Worm (Caenorhabditis elegans) whole organism, early embryonic: ENCODE measurements around the gene Y71H2B.2.

Experiments
- B0310.2 ChIP-seq: sonication (generic microtip); optimal IDR thresholded peaks from 2 replicates; lab custom pipeline; 2016; ENCODE audit warnings: mild to moderate bottlenecking, missing genetic modification characterization, missing compliant biosample characterization
- F13C5.2 ChIP-seq: sonication (generic microtip); optimal IDR thresholded peaks from 2 replicates; lab custom pipeline; 2017; ENCODE audit warnings: mild to moderate bottlenecking, missing genetic modification characterization, inconsistent platforms, missing compliant biosample characterization
- ama-1 ChIP-seq: fragments of 150-350 bp; optimal IDR thresholded peaks from 2 replicates; lab custom pipeline; 2014
- ceh-13 ChIP-seq: fragments of 200-800 bp; sonication (Bioruptor generic); optimal IDR thresholded peaks from 2 replicates; lab custom pipeline; 2018; ENCODE audit warnings: mild to moderate bottlenecking, missing genetic modification characterization, missing compliant biosample characterization
- ceh-36 ChIP-seq: sonication (generic microtip); optimal IDR thresholded peaks from 2 replicates; lab custom pipeline; 2016; ENCODE audit warnings: missing genetic modification characterization, inconsistent platforms, missing compliant biosample characterization
- ets-7 ChIP-seq: sonication (generic microtip); optimal IDR thresholded peaks from 2 replicates; lab custom pipeline; 2016; ENCODE audit warnings: missing genotype, missing genetic modification characterization, missing compliant biosample characterization
- flt-1 ChIP-seq: fragments of 200-800 bp; sonication (Bioruptor generic); IDR thresholded peaks from 2 replicates; pipeline ENCODE4 v1.3.6; 2022; ENCODE audit warnings: missing genetic modification characterization, missing compliant biosample characterization
- hmbx-1 ChIP-seq: sonication (generic microtip); optimal IDR thresholded peaks from 2 replicates; lab custom pipeline; 2016; ENCODE audit warnings: mild to moderate bottlenecking, missing genetic modification characterization, missing compliant biosample characterization
- hmg-4 ChIP-seq: fragments of 200-800 bp; sonication (Bioruptor generic); optimal IDR thresholded peaks from 2 replicates; lab custom pipeline; 2018; ENCODE audit warnings: mild to moderate bottlenecking, missing genetic modification characterization, missing compliant biosample characterization
- hnd-1 ChIP-seq: sonication (generic microtip); optimal IDR thresholded peaks from 2 replicates; lab custom pipeline; 2016; ENCODE audit warnings: missing genetic modification characterization, missing compliant biosample characterization
- pes-1 ChIP-seq: fragments of 200-800 bp; sonication (Bioruptor generic); IDR thresholded peaks from 2 replicates; pipeline ENCODE4 v1.3.6; 2022; ENCODE audit warnings: missing genetic modification reagents, missing genetic modification characterization, missing compliant biosample characterization
- scrt-1 ChIP-seq: fragments of 200-800 bp; sonication (Bioruptor generic); IDR thresholded peaks from 2 replicates; pipeline ENCODE4 v1.3.6; 2022; ENCODE audit warnings: missing genetic modification characterization, missing compliant biosample characterization
- sea-1 ChIP-seq: fragments of 200-800 bp; sonication (Bioruptor generic); conservative IDR thresholded peaks from 2 replicates; pipeline ENCODE4 v1.3.6; 2022; ENCODE audit warnings: missing genetic modification characterization, missing compliant biosample characterization
- tbx-11 ChIP-seq: fragments of 200-800 bp; sonication (Bioruptor generic); IDR thresholded peaks from 2 replicates; pipeline ENCODE4 v1.3.6; 2022; ENCODE audit warnings: missing genetic modification characterization, missing compliant biosample characterization
- tbx-37 ChIP-seq: fragments of 200-800 bp; sonication (Bioruptor generic); conservative IDR thresholded peaks from 2 replicates; pipeline ENCODE4 v1.3.6; 2022; ENCODE audit warnings: missing genetic modification reagents, missing genetic modification characterization, missing compliant biosample characterization
- tra-4 ChIP-seq: sonication (generic microtip); optimal IDR thresholded peaks from 2 replicates; lab custom pipeline; 2017; ENCODE audit warnings: missing genetic modification characterization, missing compliant biosample characterization

Y71H2B.2 gene

DNA sequence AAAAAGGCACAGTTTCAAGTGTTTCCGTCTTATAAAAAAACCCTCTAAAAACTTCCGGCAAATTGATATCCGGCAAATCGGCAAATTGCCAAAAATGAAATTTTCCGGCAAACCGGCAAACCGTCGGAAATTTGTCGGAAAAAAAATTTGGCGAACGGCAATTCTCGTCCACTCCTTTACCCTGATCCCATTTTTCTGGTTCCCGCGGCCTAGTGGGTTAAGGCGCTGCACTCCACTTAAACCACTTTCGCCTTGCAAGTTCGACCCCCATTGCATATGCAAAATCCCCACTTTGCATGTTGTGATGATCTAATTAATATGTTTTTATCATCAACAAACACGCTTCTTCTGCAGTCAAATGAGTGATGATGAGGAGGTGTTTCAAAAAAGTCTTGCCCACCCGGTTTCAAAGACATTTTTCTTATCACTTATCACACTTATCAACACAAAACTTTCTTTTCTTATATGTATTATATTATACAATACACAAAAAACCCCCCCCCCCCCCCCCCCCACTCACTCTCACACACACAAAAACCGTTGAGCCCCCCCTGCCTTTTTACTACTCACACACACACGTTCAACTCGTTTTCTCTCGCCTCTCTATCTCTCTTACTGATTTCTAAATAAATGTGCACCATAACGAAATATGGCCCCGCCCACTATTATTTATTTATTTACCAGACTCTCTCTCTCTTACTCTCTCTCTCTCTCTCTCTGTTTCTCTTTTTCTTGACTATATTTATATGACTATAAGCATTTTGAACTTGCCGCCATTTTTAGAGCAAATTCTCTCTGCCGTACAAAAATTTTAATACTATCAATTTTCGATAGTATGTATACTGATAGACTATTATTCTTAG lies 30.0 kb downstream of the Y71H2B.2 start:
- TF ChIP-seq ama-1 (lab: Kevin White, UChicago), result no peak
- no peak for TF ChIP-seq B0310.2 (tag; lab: Kevin White, UChicago)
- TF ChIP-seq sea-1 (GFP tag; lab: Robert Waterston, UW), result no peak
- TF ChIP-seq ets-7, result no peak
- no peak for TF ChIP-seq F13C5.2 (tag; lab: Kevin White, UChicago)
- no peak for TF ChIP-seq tbx-37 (GFP tag; lab: Robert Waterston, UW)
- no peak for TF ChIP-seq scrt-1 (GFP tag; lab: Robert Waterston, UW)
- no peak for TF ChIP-seq tra-4 (tag; lab: Kevin White, UChicago)
- TF ChIP-seq pes-1 (GFP tag; lab: Robert Waterston, UW), result no peak
- no peak for TF ChIP-seq tbx-11
- no peak for TF ChIP-seq ceh-36 (tag; lab: Kevin White, UChicago)
- TF ChIP-seq ceh-13 (GFP tag; lab: Kevin White, UChicago), result no peak
- TF ChIP-seq flt-1 (GFP tag; lab: Robert Waterston, UW), result no peak
- no peak for TF ChIP-seq hmg-4 (GFP tag; lab: Kevin White, UChicago)

DNA sequence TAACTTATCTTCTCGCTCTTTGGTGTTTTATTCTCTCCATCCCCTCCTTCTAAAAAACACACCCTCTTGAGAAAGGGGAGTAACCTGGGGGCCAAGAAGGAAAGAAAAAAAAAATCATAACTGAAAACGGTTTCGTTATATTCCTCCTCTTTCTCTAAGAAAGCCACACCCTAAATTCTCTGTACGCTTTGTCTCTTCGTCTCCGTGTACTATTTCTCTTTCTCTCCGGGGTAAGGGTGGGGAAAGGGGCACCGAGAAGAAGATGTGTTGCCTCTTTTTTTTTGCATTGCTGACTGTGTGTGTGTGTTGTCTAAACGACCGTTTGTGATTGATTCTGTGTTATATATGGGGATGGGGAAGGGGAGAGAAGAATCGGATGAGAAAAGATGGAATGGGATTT lies 33.2 kb downstream of the Y71H2B.2 start:
- TF ChIP-seq hmg-4 (GFP tag; lab: Kevin White, UChicago) (no peak), sea-1 (GFP tag; lab: Robert Waterston, UW) (no peak), hnd-1 (tag; lab: Kevin White, UChicago) (no peak), ceh-36 (tag; lab: Kevin White, UChicago) (no peak), ceh-13 (GFP tag; lab: Kevin White, UChicago) (no peak), F13C5.2 (tag; lab: Kevin White, UChicago) (no peak), ama-1 (lab: Kevin White, UChicago) (no peak), hmbx-1 (tag; lab: Kevin White, UChicago) (no peak), scrt-1 (GFP tag; lab: Robert Waterston, UW) (no peak), ets-7 (no peak)

DNA sequence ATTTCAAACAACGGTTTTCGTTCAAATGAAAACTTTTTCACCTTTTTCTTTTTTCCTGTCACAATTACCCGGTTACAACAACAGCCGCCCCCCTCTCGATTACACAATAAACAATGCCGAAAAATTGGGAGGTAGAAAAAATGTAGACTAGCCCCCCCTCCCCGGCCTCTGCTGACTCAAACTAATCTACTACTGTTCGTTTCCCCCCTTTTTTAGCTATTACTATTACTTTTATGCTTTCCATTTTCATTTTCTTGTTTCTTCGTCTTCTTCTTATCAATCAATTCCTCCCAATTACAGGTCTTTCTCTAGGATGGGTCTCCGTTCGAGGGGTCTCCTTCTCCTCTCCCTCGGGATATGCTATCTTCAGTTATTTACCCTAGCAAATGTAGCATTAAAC lies 34.8 kb downstream of the Y71H2B.2 start, which contains the start of gene let-805:
Gene let-805, plus strand, starts transcription at position 301 of the 400 bp plus-strand sequence.
- TF ChIP-seq pes-1 (GFP tag; lab: Robert Waterston, UW), result no peak
- TF ChIP-seq hmbx-1 (tag; lab: Kevin White, UChicago), result no peak
- TF ChIP-seq flt-1 (GFP tag; lab: Robert Waterston, UW), result no peak
- TF ChIP-seq ceh-36 (tag; lab: Kevin White, UChicago), result no peak
- no peak for TF ChIP-seq B0310.2 (tag; lab: Kevin White, UChicago)

DNA sequence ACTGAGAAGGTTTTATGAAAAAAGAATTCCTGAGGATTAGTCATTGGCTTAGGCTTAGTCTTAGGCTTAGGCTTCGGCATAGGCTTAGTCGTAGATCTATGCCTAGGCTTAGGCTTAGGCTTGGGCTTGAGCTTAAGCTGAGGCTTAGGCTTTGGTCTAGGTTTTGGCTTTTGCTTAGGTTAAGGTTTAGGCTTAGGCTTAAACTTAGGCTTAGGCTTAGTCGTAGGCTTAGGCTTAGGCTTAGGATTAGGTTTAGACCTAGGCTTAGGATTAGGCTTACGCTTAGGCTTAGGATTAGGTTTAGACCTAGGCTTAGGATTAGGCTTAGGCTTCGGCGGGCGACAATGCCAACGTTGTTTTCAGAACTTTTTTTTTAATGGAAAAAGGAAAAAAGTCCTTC lies 52.5 kb downstream of the Y71H2B.2 start:
- TF ChIP-seq B0310.2 (tag; lab: Kevin White, UChicago) (no peak), tbx-37 (GFP tag; lab: Robert Waterston, UW) (no peak), sea-1 (GFP tag; lab: Robert Waterston, UW) (no peak), pes-1 (GFP tag; lab: Robert Waterston, UW) (no peak), hmg-4 (GFP tag; lab: Kevin White, UChicago) (no peak), ceh-36 (tag; lab: Kevin White, UChicago) (peak; percentile 88)

DNA sequence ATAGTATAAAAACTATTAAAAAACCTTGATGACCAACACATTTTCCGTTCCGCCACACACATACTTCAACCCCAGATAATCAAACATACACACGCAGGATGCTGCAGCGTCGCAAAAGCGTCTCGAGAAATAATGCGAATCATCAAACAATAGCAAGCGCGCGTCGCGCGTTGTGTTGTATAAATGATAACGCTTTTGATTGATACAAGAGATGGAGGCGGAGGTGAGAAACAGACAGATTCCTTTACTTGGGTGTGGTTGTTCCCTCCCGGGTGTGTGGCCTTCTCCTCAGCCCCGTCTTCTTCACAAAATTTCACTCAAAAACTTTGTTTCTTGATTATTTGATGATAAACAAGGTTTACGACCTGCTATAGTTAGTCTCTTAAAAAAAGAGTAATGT lies 53.1 kb downstream of the Y71H2B.2 start:
- no peak for TF ChIP-seq B0310.2 (tag; lab: Kevin White, UChicago)
- TF ChIP-seq ama-1 (lab: Kevin White, UChicago), result no peak
- no peak for TF ChIP-seq ets-7
- TF ChIP-seq pes-1 (GFP tag; lab: Robert Waterston, UW), result no peak
- no peak for TF ChIP-seq F13C5.2 (tag; lab: Kevin White, UChicago)
